Fruit fly (Drosophila melanogaster): ENCODE results near the gene Lmpt.
A peak's percentile ranks its signal among the peaks of the same experiment; 100 is the strongest.

Lmpt gene

DNA sequence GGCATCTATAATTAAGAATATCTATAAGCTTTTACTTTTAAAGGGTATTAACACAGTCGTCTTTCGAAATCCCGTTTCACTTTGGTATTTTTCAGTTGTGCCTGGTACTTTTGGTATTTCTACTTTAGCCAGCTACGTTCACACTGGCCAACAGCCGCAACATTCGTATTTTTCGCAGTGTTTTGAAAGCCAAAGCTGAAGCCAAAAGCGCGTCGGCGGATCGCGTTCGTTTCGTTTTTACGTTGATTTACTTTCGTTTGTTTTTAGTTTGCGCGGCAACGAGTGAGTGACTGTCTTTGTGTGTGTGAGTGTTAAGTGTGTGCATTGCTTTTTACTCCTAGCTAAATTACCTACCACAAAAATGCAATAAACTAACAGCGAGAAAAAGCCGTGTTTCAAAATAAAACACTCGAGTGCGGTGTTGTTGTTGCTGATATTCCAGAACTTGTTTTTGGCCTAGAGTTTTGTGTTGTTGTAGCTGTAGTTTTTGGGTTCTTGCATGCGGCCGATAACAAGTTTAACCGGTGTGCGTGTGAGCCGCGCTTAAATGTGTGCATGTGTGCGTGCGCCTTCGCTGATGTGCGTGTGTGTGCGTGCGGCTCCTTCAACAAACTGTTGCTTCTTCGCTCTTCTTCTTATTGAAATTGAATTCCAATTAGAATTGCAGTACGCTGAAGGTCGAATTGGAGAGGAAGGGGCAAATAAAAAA lies at the start of gene Lmpt:
TSS of gene Lmpt (plus strand) at position 173 of the 709 bp plus-strand sequence.
- no peak for TF ChIP-seq rgr (GFP tag; optimal IDR thresholded peaks at IDR 0.05)
- TF ChIP-seq br (GFP tag; optimal IDR thresholded peaks at IDR 0.05) = no peak
- no peak for TF ChIP-seq CG32264 (GFP tag; optimal IDR thresholded peaks at IDR 0.05)
- TF ChIP-seq Jra (GFP tag; optimal IDR thresholded peaks at IDR 0.05) = no peak
- no peak for TF ChIP-seq Hr78 (GFP tag; optimal IDR thresholded peaks at IDR 0.05)
- TF ChIP-seq Mio (GFP tag; optimal IDR thresholded peaks at IDR 0.05) = no peak
- no peak for TF ChIP-seq sv (GFP tag; optimal IDR thresholded peaks at IDR 0.05)
- TF ChIP-seq Vsx2 (GFP tag; optimal IDR thresholded peaks at IDR 0.05; ENCODE audit: partially characterized antibody) = peak; percentile 49
- no peak for TF ChIP-seq OdsH (GFP tag; optimal IDR thresholded peaks at IDR 0.05)
- TF ChIP-seq jim (GFP tag; optimal IDR thresholded peaks at IDR 0.05) = no peak
- TF ChIP-seq Dfd (GFP tag; optimal IDR thresholded peaks at IDR 0.05) = no peak
- TF ChIP-seq N (GFP tag; optimal IDR thresholded peaks at IDR 0.05) = no peak
- peak; percentile 7 for TF ChIP-seq dsf (GFP tag; optimal IDR thresholded peaks at IDR 0.05; ENCODE audit: borderline replicate concordance)
- TF ChIP-seq Rel (GFP tag; optimal IDR thresholded peaks at IDR 0.05) = no peak
- TF ChIP-seq Rel (tag; optimal IDR thresholded peaks at IDR 0.05) = peak; percentile 31
- no peak for TF ChIP-seq Dif (GFP tag; optimal IDR thresholded peaks at IDR 0.05; ENCODE audit: partially characterized antibody)
- TF ChIP-seq Hnf4 (GFP tag; optimal IDR thresholded peaks at IDR 0.05) = no peak
- TF ChIP-seq CrebA (GFP tag; optimal IDR thresholded peaks at IDR 0.05; ENCODE audit: borderline replicate concordance) = no peak
- no peak for TF ChIP-seq dl (GFP tag; optimal IDR thresholded peaks at IDR 0.05; ENCODE audit: insufficient read depth in 1 of 2, partially characterized antibody in 2 of 2)
- TF ChIP-seq sage (GFP tag; optimal IDR thresholded peaks at IDR 0.05) = no peak
- peak; percentile 78 for TF ChIP-seq woc (GFP tag; optimal IDR thresholded peaks at IDR 0.05)
- TF ChIP-seq tai (GFP tag; optimal IDR thresholded peaks at IDR 0.05) = no peak
- TF ChIP-seq dmrt93B (GFP tag; optimal IDR thresholded peaks at IDR 0.05) = no peak
- TF ChIP-seq Abd-B (GFP tag; optimal IDR thresholded peaks at IDR 0.05) = no peak
- TF ChIP-seq lola (GFP tag; optimal IDR thresholded peaks at IDR 0.05) = no peak
- peak; percentile 22 for TF ChIP-seq fru (GFP tag; optimal IDR thresholded peaks at IDR 0.05)

DNA sequence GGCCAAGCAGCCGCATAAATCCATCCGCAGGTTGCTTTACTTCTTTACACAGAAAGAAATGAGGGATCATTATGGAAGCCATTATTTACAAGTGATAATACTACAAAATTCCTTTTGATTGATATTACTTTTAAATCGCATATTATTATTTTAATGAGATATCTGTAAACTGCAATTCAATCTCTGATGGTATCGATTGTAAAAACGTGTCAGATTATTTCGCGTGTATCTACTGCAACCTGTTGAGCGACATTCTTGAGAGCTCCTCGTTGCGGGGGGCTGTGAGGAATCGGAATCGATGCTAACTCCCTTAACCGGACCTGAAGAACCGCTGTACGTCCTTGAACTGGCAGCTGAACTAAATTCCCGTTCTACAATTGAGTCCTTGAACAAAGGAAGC lies 47.0 kb upstream of the Lmpt start:
- TF ChIP-seq CrebA (GFP tag; optimal IDR thresholded peaks at IDR 0.05; ENCODE audit: borderline replicate concordance) (peak; percentile 47), Hnf4 (GFP tag; optimal IDR thresholded peaks at IDR 0.05) (peak; percentile 82), Mio (GFP tag; optimal IDR thresholded peaks at IDR 0.05) (no peak), GATAd (GFP tag; optimal IDR thresholded peaks at IDR 0.05) (peak; percentile 5), brk (GFP tag; optimal IDR thresholded peaks at IDR 0.05) (peak; percentile 82), OdsH (GFP tag; optimal IDR thresholded peaks at IDR 0.05) (peak; percentile 89), Rel (GFP tag; optimal IDR thresholded peaks at IDR 0.05) (peak; percentile 65), Rel (tag; optimal IDR thresholded peaks at IDR 0.05) (peak; percentile 62), CG9705 (GFP tag; optimal IDR thresholded peaks at IDR 0.05) (peak; percentile 76), br (GFP tag; optimal IDR thresholded peaks at IDR 0.05) (peak; percentile 86), sage (GFP tag; optimal IDR thresholded peaks at IDR 0.05) (peak; percentile 74), Dif (GFP tag; optimal IDR thresholded peaks at IDR 0.05; ENCODE audit: partially characterized antibody) (peak; percentile 30), pan (optimal IDR thresholded peaks at IDR 0.05) (no peak), foxo (GFP tag; optimal IDR thresholded peaks at IDR 0.05) (peak; percentile 52 to 76), dl (GFP tag; optimal IDR thresholded peaks at IDR 0.05; ENCODE audit: insufficient read depth in 1 of 2, partially characterized antibody in 2 of 2) (no peak), Hr78 (GFP tag; optimal IDR thresholded peaks at IDR 0.05) (no peak), woc (GFP tag; optimal IDR thresholded peaks at IDR 0.05) (peak; percentile 78), jim (GFP tag; optimal IDR thresholded peaks at IDR 0.05) (no peak), h (GFP tag; optimal IDR thresholded peaks at IDR 0.05) (peak; percentile 90), dsf (GFP tag; optimal IDR thresholded peaks at IDR 0.05; ENCODE audit: borderline replicate concordance) (peak; percentile 2), dmrt93B (GFP tag; optimal IDR thresholded peaks at IDR 0.05) (peak; percentile 68), tai (GFP tag; optimal IDR thresholded peaks at IDR 0.05) (peak; percentile 68), fru (GFP tag; optimal IDR thresholded peaks at IDR 0.05) (peak; percentile 91), ey (GFP tag; optimal IDR thresholded peaks at IDR 0.05) (peak; percentile 90), Hr83 (GFP tag; optimal IDR thresholded peaks at IDR 0.05; ENCODE audit: poor library complexity, severe bottlenecking) (no peak), rgr (GFP tag; optimal IDR thresholded peaks at IDR 0.05) (peak; percentile 91), psq (GFP tag; optimal IDR thresholded peaks at IDR 0.05) (peak; percentile 81), HLH106 (tag; optimal IDR thresholded peaks at IDR 0.05) (peak; percentile 80), Vsx2 (GFP tag; optimal IDR thresholded peaks at IDR 0.05; ENCODE audit: partially characterized antibody) (peak; percentile 61), Jra (GFP tag; optimal IDR thresholded peaks at IDR 0.05) (peak; percentile 46), Sp1 (GFP tag; optimal IDR thresholded peaks at IDR 0.05) (peak; percentile 93), CG32264 (GFP tag; optimal IDR thresholded peaks at IDR 0.05) (peak; percentile 64), lola (GFP tag; optimal IDR thresholded peaks at IDR 0.05) (no peak)

Measured in whole organism, wandering third instar larva.